Fruit fly (Drosophila melanogaster): Measurements from ENCODE around the gene Pxt.

Gene Pxt

DNA sequence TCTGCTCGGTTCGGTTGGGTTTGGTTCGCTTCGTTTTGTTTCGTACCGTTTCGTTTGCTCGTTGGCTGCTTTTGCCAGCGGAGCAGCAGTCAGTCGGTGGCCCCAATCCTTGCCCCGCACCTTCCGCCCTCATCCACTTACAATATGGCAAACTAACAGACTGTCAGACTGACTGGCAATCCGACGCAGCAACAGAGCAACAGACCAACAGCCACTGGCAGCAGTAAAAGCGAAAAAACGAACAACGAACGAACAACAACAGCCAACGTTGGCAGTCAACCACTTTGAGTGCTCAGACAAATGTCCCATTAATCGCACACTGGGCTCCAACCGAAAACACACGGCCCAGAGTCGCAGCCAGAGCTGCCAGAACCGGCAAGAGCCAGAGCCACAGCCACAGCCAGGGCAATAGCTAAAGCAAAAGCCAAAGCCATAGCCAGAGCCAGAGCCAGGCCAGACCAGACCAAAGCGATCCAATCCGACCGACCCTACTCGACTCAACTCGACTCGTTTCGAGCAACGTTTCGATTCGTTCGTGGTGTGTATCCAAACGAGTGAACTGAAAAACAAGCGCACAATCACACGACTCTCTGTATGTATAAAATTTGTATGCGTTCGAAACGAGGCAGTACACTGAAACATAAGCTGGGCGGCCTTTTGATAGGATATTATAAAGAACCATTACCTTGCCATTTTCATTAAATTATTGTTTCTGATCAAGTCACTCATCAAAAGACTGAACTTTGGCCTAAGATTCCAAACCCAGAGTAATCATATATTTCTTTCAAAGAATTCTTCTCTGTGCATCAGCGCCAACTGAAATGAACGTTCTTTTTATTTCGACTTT lies 15.3 kb upstream of the Pxt start (continued):
- peak; percentile 99 for TF ChIP-seq bcd (GFP tag; optimal IDR thresholded peaks at IDR 0.05)
- TF ChIP-seq lmd (GFP tag; IDR thresholded peaks at IDR 0.05): peak; percentile 99
- TF ChIP-seq psq (GFP tag; optimal IDR thresholded peaks at IDR 0.05): peak; percentile 96
- peak; percentile 98 for TF ChIP-seq CG16815 (GFP tag; optimal IDR thresholded peaks at IDR 0.05)
- peak; percentile 99 for TF ChIP-seq mam (GFP tag; optimal IDR thresholded peaks at IDR 0.05)
- TF ChIP-seq vvl (GFP tag; IDR thresholded peaks at IDR 0.05): peak; percentile 99
- peak; percentile 90 for TF ChIP-seq chinmo (GFP tag; IDR thresholded peaks at IDR 0.05; ENCODE audit: partially characterized antibody)
- peak; percentile 99 for TF ChIP-seq dpn (GFP tag; optimal IDR thresholded peaks at IDR 0.05)
- TF ChIP-seq eyg (GFP tag; optimal IDR thresholded peaks at IDR 0.05): peak; percentile 99
- TF ChIP-seq Oli (tag; optimal IDR thresholded peaks at IDR 0.05): peak; percentile 99
- no peak for TF ChIP-seq prd (optimal IDR thresholded peaks at IDR 0.05)
- TF ChIP-seq prd (GFP tag; IDR thresholded peaks at IDR 0.05): peak; percentile 99
- peak; percentile 99 for TF ChIP-seq CG2678 (tag; optimal IDR thresholded peaks at IDR 0.05)
- peak; percentile 99 for TF ChIP-seq Camta (GFP tag; optimal IDR thresholded peaks at IDR 0.05)
- peak; percentile 98 for TF ChIP-seq CG17568 (GFP tag; optimal IDR thresholded peaks at IDR 0.05)
- 0 out of 3 replicates have a peak, but pooled peaks have one; percentile 31 for TF ChIP-seq Opbp (GFP tag; IDR thresholded peaks at IDR 0.05; ENCODE audit: partially characterized antibody)
- TF ChIP-seq CG5180 (GFP tag; optimal IDR thresholded peaks at IDR 0.05): peak; percentile 97
- peak; percentile 93 for TF ChIP-seq CG18011 (GFP tag; optimal IDR thresholded peaks at IDR 0.05)
- peak; percentile 99 for TF ChIP-seq gcm (GFP tag; optimal IDR thresholded peaks at IDR 0.05)
- TF ChIP-seq CG10543 (GFP tag; optimal IDR thresholded peaks at IDR 0.05): peak; percentile 98
- TF ChIP-seq trh (GFP tag; optimal IDR thresholded peaks at IDR 0.05): peak; percentile 99
- TF ChIP-seq CG13123 (GFP tag; optimal IDR thresholded peaks at IDR 0.05): peak; percentile 98
- peak; percentile 99 for TF ChIP-seq CG10209 (GFP tag; optimal IDR thresholded peaks at IDR 0.05)
- TF ChIP-seq CG30403 (GFP tag; optimal IDR thresholded peaks at IDR 0.05): peak; percentile 100
- TF ChIP-seq org-1 (GFP tag; optimal IDR thresholded peaks at IDR 0.05): peak; percentile 99
- TF ChIP-seq Hr3 (GFP tag; optimal IDR thresholded peaks at IDR 0.05): peak; percentile 99
- TF ChIP-seq Dp (GFP tag; optimal IDR thresholded peaks at IDR 0.05): peak; percentile 31
- TF ChIP-seq disco-r (GFP tag; optimal IDR thresholded peaks at IDR 0.05): peak; percentile 99
- peak; percentile 78 for TF ChIP-seq CTCF (GFP tag; optimal IDR thresholded peaks at IDR 0.05)
- TF ChIP-seq zen2 (GFP tag; IDR thresholded peaks at IDR 0.05; ENCODE audit: partially characterized antibody): no peak
- peak; percentile 99 for TF ChIP-seq CG8924 (tag; optimal IDR thresholded peaks at IDR 0.05)
- peak; percentile 99 for TF ChIP-seq Awh (GFP tag; IDR thresholded peaks at IDR 0.05)
- peak; percentile 98 for TF ChIP-seq her (GFP tag; optimal IDR thresholded peaks at IDR 0.05)
- peak; percentile 97 for TF ChIP-seq Hand (GFP tag; optimal IDR thresholded peaks at IDR 0.05)
- no peak for TF ChIP-seq unc-4 (GFP tag; IDR thresholded peaks at IDR 0.05; ENCODE audit: partially characterized antibody)
- TF ChIP-seq CG8281 (tag; optimal IDR thresholded peaks at IDR 0.05): peak; percentile 91
- TF ChIP-seq CG7928 (GFP tag; optimal IDR thresholded peaks at IDR 0.05): peak; percentile 81
- TF ChIP-seq MTF-1 (GFP tag; optimal IDR thresholded peaks at IDR 0.05; ENCODE audit: borderline replicate concordance): peak; percentile 96
- peak; percentile 96 for TF ChIP-seq CG15601 (tag; optimal IDR thresholded peaks at IDR 0.05)
- peak; percentile 99 for TF ChIP-seq Fer3 (tag; optimal IDR thresholded peaks at IDR 0.05)
- peak; percentile 99 for TF ChIP-seq dati (GFP tag; IDR thresholded peaks at IDR 0.05)
- peak; percentile 99 for TF ChIP-seq tin (GFP tag; optimal IDR thresholded peaks at IDR 0.05)
- peak; percentile 99 for TF ChIP-seq CG2199 (GFP tag; IDR thresholded peaks at IDR 0.05)
- peak; percentile 99 for TF ChIP-seq ara (GFP tag; IDR thresholded peaks at IDR 0.05)
- TF ChIP-seq CG1602 (GFP tag; optimal IDR thresholded peaks at IDR 0.05): peak; percentile 99
- peak; percentile 99 for TF ChIP-seq otp (GFP tag; IDR thresholded peaks at IDR 0.05)
- TF ChIP-seq cg (GFP tag; optimal IDR thresholded peaks at IDR 0.05): peak; percentile 45
- peak; percentile 23 for TF ChIP-seq pros (GFP tag; optimal IDR thresholded peaks at IDR 0.05)
- peak; percentile 100 for TF ChIP-seq tio (GFP tag; optimal IDR thresholded peaks at IDR 0.05)

Data from whole organism, embryonic.